Worm (Caenorhabditis elegans): Measurements from ENCODE around the gene pyk-2.

The pyk-2 gene

DNA sequence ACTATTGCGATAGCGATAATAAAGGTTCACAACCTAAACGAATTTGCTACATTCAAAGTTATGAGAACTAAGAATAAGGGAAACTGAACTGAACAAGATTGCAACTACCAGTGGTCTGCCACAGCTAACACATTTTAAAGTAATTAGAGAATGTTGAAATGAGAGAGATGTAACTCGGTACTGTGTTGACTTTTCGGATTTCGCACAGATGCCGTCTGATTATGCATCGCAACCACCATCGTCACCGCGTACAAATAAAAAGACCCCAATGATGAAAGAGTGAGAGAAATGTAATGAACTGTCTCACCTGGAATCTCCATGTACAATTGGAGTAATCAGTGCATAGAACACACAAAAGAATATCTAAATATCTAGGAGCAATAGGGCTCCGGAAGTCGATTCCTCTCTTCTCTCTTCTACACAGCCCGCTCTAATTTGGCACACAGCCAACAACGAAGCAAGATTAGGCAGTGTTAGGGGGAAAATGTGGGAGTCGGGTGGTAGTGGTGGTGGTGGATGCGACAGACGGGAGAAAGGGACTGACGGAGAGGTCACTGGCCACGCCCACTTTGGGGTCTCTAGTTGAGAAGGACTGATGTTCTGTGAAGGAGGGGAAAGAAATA lies 41.0 kb upstream of the pyk-2 start, which contains the start of gene F13E9.11 (continued):
- TF ChIP-seq ceh-18 (tag; optimal IDR thresholded peaks at IDR 0.05): no peak
- TF ChIP-seq ceh-48 (tag; optimal IDR thresholded peaks at IDR 0.05): no peak
- TF ChIP-seq syd-9 (tag; optimal IDR thresholded peaks at IDR 0.05): no peak
- TF ChIP-seq hlh-30 (tag; optimal IDR thresholded peaks at IDR 0.05; ENCODE audit: insufficient read depth): no peak
- no peak for TF ChIP-seq pax-1 (tag; optimal IDR thresholded peaks at IDR 0.05)
- TF ChIP-seq ceh-24 (tag; optimal IDR thresholded peaks at IDR 0.05): no peak
- no peak for TF ChIP-seq pqm-1 (tag; optimal IDR thresholded peaks at IDR 0.05)
- TF ChIP-seq lim-6 (tag; optimal IDR thresholded peaks at IDR 0.05): no peak
- no peak for TF ChIP-seq elt-4 (tag; optimal IDR thresholded peaks at IDR 0.05)
- TF ChIP-seq unc-3 (GFP tag; conservative IDR thresholded peaks at IDR 0.05): no peak
- TF ChIP-seq unc-3 (tag; optimal IDR thresholded peaks at IDR 0.05): no peak
- no peak for TF ChIP-seq ceh-2 (tag; optimal IDR thresholded peaks at IDR 0.05)
- no peak for TF ChIP-seq eyg-1 (tag; optimal IDR thresholded peaks at IDR 0.05)
- no peak for TF ChIP-seq ref-2 (tag; optimal IDR thresholded peaks at IDR 0.05)
- no peak for TF ChIP-seq hlh-13 (GFP tag; optimal IDR thresholded peaks at IDR 0.05)
- TF ChIP-seq ceh-30 (tag; optimal IDR thresholded peaks at IDR 0.05): no peak
- peak; percentile 23 for TF ChIP-seq ceh-14 (tag; optimal IDR thresholded peaks at IDR 0.05)
- TF ChIP-seq pha-2 (tag; optimal IDR thresholded peaks at IDR 0.05): no peak
- no peak for TF ChIP-seq C38D4.7 (GFP tag; optimal IDR thresholded peaks at IDR 0.05)
- no peak for TF ChIP-seq tbx-2 (tag; optimal IDR thresholded peaks at IDR 0.05)
- TF ChIP-seq pag-3 (tag; optimal IDR thresholded peaks at IDR 0.05; ENCODE audit: borderline replicate concordance): peak; percentile 38
- TF ChIP-seq tbx-7 (tag; optimal IDR thresholded peaks at IDR 0.05): no peak

DNA sequence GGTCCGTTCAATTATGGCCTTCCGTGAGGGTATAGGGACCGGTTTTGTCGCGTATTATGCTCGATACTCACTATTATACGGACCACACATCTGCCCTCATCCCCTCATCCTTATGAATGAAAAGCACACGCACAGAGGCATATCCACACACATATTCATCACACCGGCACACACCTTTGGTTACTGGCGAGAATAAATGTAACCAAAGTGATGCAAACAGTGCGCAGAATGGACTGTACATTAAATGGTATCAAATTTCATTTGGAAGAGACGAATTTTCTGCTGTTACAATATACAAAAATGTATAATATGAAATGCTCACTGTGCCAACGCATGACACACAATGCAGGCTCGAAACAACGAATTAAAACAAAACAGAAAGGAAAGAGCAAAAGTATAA lies 40.1 kb upstream of the pyk-2 start:
- no peak for TF ChIP-seq elt-4 (tag; optimal IDR thresholded peaks at IDR 0.05)
- TF ChIP-seq ceh-34 (tag; optimal IDR thresholded peaks at IDR 0.05): peak; percentile 79
- TF ChIP-seq pha-2 (tag; optimal IDR thresholded peaks at IDR 0.05): peak; percentile 5

DNA sequence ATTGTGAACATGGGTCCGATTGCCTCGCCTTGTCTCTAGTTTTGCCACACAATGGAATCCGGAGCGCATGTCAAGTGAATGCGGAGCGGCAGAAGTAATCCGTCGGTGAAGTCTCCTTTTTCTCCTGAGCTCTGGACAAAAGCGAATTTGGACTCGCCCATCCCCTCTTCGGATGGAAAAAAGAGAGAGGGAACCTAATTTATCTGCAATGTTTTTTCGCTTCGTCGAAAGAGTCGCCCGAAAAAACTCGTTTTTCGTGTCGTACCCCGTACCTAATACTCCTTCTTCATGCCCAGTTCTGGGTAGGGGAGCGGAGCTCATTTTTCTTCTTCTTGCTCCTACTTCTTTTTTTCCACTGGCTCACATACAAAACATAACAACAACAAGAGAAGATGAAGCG lies 39.6 kb upstream of the pyk-2 start:
- TF ChIP-seq unc-42 (tag; optimal IDR thresholded peaks at IDR 0.05) (peak; percentile 70), ahr-1 (tag; optimal IDR thresholded peaks at IDR 0.05) (no peak), hlh-15 (tag; optimal IDR thresholded peaks at IDR 0.05) (no peak), dve-1 (tag; optimal IDR thresholded peaks at IDR 0.05) (no peak), C38D4.7 (GFP tag; optimal IDR thresholded peaks at IDR 0.05) (no peak), pqm-1 (tag; optimal IDR thresholded peaks at IDR 0.05) (no peak), ceh-34 (tag; optimal IDR thresholded peaks at IDR 0.05) (no peak), tbx-7 (tag; optimal IDR thresholded peaks at IDR 0.05) (no peak), T23F11.4 (GFP tag; optimal IDR thresholded peaks at IDR 0.05) (no peak)

DNA sequence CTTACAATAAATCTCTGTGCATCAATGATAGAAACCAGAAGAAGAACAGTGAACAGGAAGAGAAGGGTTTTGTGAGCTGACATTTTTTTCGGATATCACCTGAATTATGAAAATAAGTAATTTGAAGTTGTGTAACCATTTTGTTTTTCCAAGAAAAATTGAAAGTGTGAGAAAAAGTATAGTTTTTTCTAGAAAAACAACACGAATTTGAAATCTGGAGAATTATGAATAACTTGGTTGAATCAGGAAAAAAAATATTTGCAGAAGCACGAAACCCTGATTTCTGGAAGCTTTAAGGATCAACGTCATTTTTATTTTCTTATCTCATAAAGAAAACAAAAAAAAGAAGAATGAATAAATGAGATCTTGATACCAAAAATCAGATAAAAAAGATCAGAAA lies 35.2 kb upstream of the pyk-2 start, which contains the start of gene F13E9.12:
Gene F13E9.12, minus strand, starts transcription at position 101 of the 400 bp plus-strand sequence.
- TF ChIP-seq zip-5 (tag; optimal IDR thresholded peaks at IDR 0.05) (no peak), unc-86 (tag; optimal IDR thresholded peaks at IDR 0.05) (no peak), ceh-18 (tag; optimal IDR thresholded peaks at IDR 0.05) (no peak), fkh-10 (GFP tag; optimal IDR thresholded peaks at IDR 0.05) (no peak), che-1 (tag; optimal IDR thresholded peaks at IDR 0.05) (no peak), unc-3 (GFP tag; conservative IDR thresholded peaks at IDR 0.05) (no peak), unc-3 (tag; optimal IDR thresholded peaks at IDR 0.05) (no peak), pros-1 (tag; optimal IDR thresholded peaks at IDR 0.05) (no peak), ceh-6 (GFP tag; optimal IDR thresholded peaks at IDR 0.05) (no peak), hlh-15 (tag; optimal IDR thresholded peaks at IDR 0.05) (no peak), elt-4 (tag; optimal IDR thresholded peaks at IDR 0.05) (no peak)

DNA sequence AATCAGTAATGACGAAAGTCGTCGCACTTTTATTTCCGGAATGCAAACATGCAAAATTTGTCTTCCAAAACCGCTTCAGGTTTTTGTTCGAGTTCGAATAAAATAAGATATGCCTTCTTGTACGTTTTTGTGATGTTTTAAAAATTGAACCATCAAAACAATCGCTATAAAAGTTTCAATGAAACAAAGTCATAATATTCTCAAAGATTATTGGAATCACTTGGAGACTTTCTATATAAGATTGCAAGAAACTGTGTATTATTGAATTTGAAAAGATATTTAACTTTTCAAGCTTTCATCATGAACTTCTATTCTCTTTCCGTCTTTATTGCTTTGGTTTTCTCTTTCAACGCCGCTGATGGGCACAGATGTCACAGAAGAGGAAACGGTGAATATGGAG lies 32.9 kb upstream of the pyk-2 start, which contains the start of gene fipr-14:
Gene fipr-14, plus strand, starts transcription at position 301 of the 400 bp plus-strand sequence.
- no peak for TF ChIP-seq ama-1 (optimal IDR thresholded peaks at IDR 0.05)
- TF ChIP-seq elt-2 (tag; optimal IDR thresholded peaks at IDR 0.05): no peak
- TF ChIP-seq pqm-1 (tag; optimal IDR thresholded peaks at IDR 0.05): no peak
- no peak for TF ChIP-seq ref-2 (tag; optimal IDR thresholded peaks at IDR 0.05)
- TF ChIP-seq unc-42 (tag; optimal IDR thresholded peaks at IDR 0.05): no peak
- TF ChIP-seq K02D7.2 (tag; optimal IDR thresholded peaks at IDR 0.05): no peak
- TF ChIP-seq pros-1 (tag; optimal IDR thresholded peaks at IDR 0.05): no peak
- TF ChIP-seq ceh-45 (GFP tag; IDR thresholded peaks at IDR 0.05): no peak
- TF ChIP-seq ahr-1 (tag; optimal IDR thresholded peaks at IDR 0.05): no peak
- TF ChIP-seq ceh-48 (tag; optimal IDR thresholded peaks at IDR 0.05): no peak
- no peak for TF ChIP-seq ttx-3 (tag; optimal IDR thresholded peaks at IDR 0.05)
- no peak for TF ChIP-seq ets-4 (tag; optimal IDR thresholded peaks at IDR 0.05)
- TF ChIP-seq fkh-10 (GFP tag; optimal IDR thresholded peaks at IDR 0.05): no peak
- TF ChIP-seq pax-1 (tag; optimal IDR thresholded peaks at IDR 0.05): no peak
- TF ChIP-seq npax-4 (tag; optimal IDR thresholded peaks at IDR 0.05): no peak

Data from whole organism, late embryonic.